Fruit fly (Drosophila melanogaster): ENCODE data around the gene CG8661.

dm6 chrX:17274798-17275197 is 9.5 kb downstream of the CG8661 start:
- TF ChIP-seq topi (GFP tag; optimal IDR thresholded peaks at IDR 0.05) (no peak), vri (GFP tag; optimal IDR thresholded peaks at IDR 0.05) (no peak), Blimp-1 (GFP tag; optimal IDR thresholded peaks at IDR 0.05) (no peak)

Measured in whole organism, prepupa.